Fruit fly (Drosophila melanogaster) whole organism: ENCODE data around the gene Gr33a.

ENCODE experiments used
- CG8478 ChIP-seq: fragments of >200 bp; optimal IDR thresholded peaks from 2 replicates; lab custom pipeline; 2018; ENCODE audit warnings: inconsistent platforms
- EcR ChIP-seq, 2 experiments: fragments of >200 bp; optimal IDR thresholded peaks; 2 replicates each; lab custom pipeline; 2017; ENCODE audit warnings: missing biosample characterization in 2 of 2, missing genetic modification characterization in 2 of 2, missing genetic modification reagents in 2 of 2
- pan ChIP-seq: fragments of >200 bp; optimal IDR thresholded peaks from 2 replicates; lab custom pipeline; 2017
- usp ChIP-seq: fragments of >200 bp; optimal IDR thresholded peaks from 2 replicates; lab custom pipeline; 2017; ENCODE audit warnings: missing biosample characterization, missing genetic modification characterization, mixed read lengths

dm6 chr2L:12112943-12113557 lies 24.8 kb upstream of the Gr33a start:
- TF ChIP-seq CG8478 (lab: Kevin White, UChicago): no peak
- TF ChIP-seq EcR (GFP tag; optimal IDR thresholded peaks at IDR 0.05; lab: Kevin White, UChicago): no peak
- no peak for TF ChIP-seq usp (GFP tag; lab: Kevin White, UChicago)
- no peak for TF ChIP-seq pan
